Worm (Caenorhabditis elegans): ENCODE data around the gene srv-27.

srv-27 gene

DNA sequence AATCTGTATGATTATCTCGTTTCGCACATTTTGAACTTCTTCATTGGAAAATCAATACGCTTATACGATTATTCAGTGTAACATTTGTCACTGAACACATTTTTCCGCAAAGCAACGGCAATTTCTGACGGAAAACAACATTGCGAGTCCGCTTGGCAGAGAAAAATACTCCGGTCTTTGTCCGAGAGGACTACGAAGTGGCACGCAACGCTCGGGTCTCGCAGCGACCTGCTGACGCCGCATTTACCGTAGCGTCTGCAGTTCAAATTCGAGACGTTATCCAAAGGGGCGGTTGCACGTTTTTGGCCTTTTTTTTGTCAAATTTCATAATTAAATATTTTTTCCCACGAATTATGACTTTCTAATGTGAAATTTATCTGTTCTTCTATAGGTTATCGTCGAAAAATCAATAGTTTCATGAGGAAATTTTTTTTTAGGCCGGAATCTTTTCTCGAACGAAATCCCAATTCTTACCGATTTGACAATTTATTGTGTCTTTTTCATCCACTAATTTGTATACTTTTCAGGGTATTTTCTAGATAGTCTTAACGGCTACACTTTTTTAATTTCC lies 25.6 kb upstream of the srv-27 start, which contains the start of gene sqd-1 (continued):
- TF ChIP-seq aptf-2 (GFP tag; conservative IDR thresholded peaks at IDR 0.05) (peak; percentile 65; the same call in 1 of the 2 replicates), hlh-12 (tag; optimal IDR thresholded peaks at IDR 0.05) (no peak), Y95B8A.8 (GFP tag; IDR thresholded peaks at IDR 0.05) (peak; percentile 92), Y79H2A.3 (GFP tag; conservative IDR thresholded peaks at IDR 0.05) (peak; percentile 87), nhr-179 (tag; optimal IDR thresholded peaks at IDR 0.05) (no peak), athp-1 (tag; optimal IDR thresholded peaks at IDR 0.05) (peak; percentile 87), unc-130 (GFP tag; optimal IDR thresholded peaks at IDR 0.05) (peak; percentile 62), nfya-2 (GFP tag; IDR thresholded peaks at IDR 0.05) (no peak), F49E8.2 (tag; optimal IDR thresholded peaks at IDR 0.05; ENCODE audit: insufficient read depth) (peak; percentile 78), nfya-1 (tag; optimal IDR thresholded peaks at IDR 0.05; ENCODE audit: borderline replicate concordance, insufficient read depth) (no peak), madf-10 (tag; optimal IDR thresholded peaks at IDR 0.05) (peak; percentile 84), madf-6 (GFP tag; IDR thresholded peaks at IDR 0.05) (peak; percentile 86), ccch-3 (GFP tag; optimal IDR thresholded peaks at IDR 0.05) (no peak), F33H1.4 (GFP tag; IDR thresholded peaks at IDR 0.05) (peak; percentile 100), B0336.3 (GFP tag; IDR thresholded peaks at IDR 0.05) (peak; percentile 93), B0019.2 (GFP tag; conservative IDR thresholded peaks at IDR 0.05) (peak; percentile 57; the same call in 1 of the 2 replicates), nhr-27 (tag; optimal IDR thresholded peaks at IDR 0.05) (peak; percentile 57), ztf-22 (GFP tag; optimal IDR thresholded peaks at IDR 0.05) (peak; percentile 55), snpc-1.3 (tag; optimal IDR thresholded peaks at IDR 0.05; ENCODE audit: insufficient read depth) (peak; percentile 64), ama-1 (optimal IDR thresholded peaks at IDR 0.05) (no peak), ama-1 (GFP tag; optimal IDR thresholded peaks at IDR 0.05) (no peak), T26A5.8 (tag; optimal IDR thresholded peaks at IDR 0.05) (peak; percentile 9), ceh-79 (tag; optimal IDR thresholded peaks at IDR 0.05) (peak; percentile 52), C17E4.6 (GFP tag; IDR thresholded peaks at IDR 0.05) (peak; percentile 92), K11D2.4 (GFP tag; IDR thresholded peaks at IDR 0.05) (peak; percentile 93), hrde-1 (tag; optimal IDR thresholded peaks at IDR 0.05; ENCODE audit: borderline replicate concordance) (peak; percentile 88), nhr-90 (tag; optimal IDR thresholded peaks at IDR 0.05) (peak; percentile 16), F39B2.1 (GFP tag; IDR thresholded peaks at IDR 0.05) (no peak), chd-7 (tag; optimal IDR thresholded peaks at IDR 0.05) (peak; percentile 90), madf-3 (GFP tag; IDR thresholded peaks at IDR 0.05) (peak; percentile 91), D2030.7 (GFP tag; IDR thresholded peaks at IDR 0.05) (peak; percentile 89), Y53G8AR.9 (GFP tag; conservative IDR thresholded peaks at IDR 0.05) (peak; percentile 96), lsl-1 (GFP tag; optimal IDR thresholded peaks at IDR 0.05) (peak; percentile 82), zfh-2 (GFP tag; conservative IDR thresholded peaks at IDR 0.05) (peak; percentile 90), F52B5.7 (tag; optimal IDR thresholded peaks at IDR 0.05) (peak; percentile 88), madf-8 (GFP tag; conservative IDR thresholded peaks at IDR 0.05) (peak; percentile 59), egl-18 (GFP tag; IDR thresholded peaks at IDR 0.05) (peak; percentile 72; the same call in 1 of the 2 replicates), F10E7.11 (tag; optimal IDR thresholded peaks at IDR 0.05) (no peak), ztf-6 (GFP tag; IDR thresholded peaks at IDR 0.05) (peak; percentile 78), atf-7 (tag; optimal IDR thresholded peaks at IDR 0.05) (peak; percentile 78), F37B4.10 (GFP tag; IDR thresholded peaks at IDR 0.05) (0 out of 2 replicates have a peak, but pooled peaks have one; percentile 71), hsf-1 (GFP tag; IDR thresholded peaks at IDR 0.05) (peak; percentile 76; the same call in 1 of the 2 replicates), efl-1 (GFP tag; optimal IDR thresholded peaks at IDR 0.05) (peak; percentile 43), lag-1 (GFP tag; IDR thresholded peaks at IDR 0.05) (no peak), nfyb-1 (GFP tag; IDR thresholded peaks at IDR 0.05) (peak; percentile 96), attf-3 (GFP tag; conservative IDR thresholded peaks at IDR 0.05) (peak; percentile 75), let-607 (tag; optimal IDR thresholded peaks at IDR 0.05) (peak; percentile 84 to 93)
